Worm (Caenorhabditis elegans) whole organism, L4 larva: Measurements from ENCODE around the gene C03F11.4.
A peak's percentile ranks its signal among the peaks of the same experiment; 100 is the strongest.

Source experiments
- F26F4.8 ChIP-seq: fragments of 200-800 bp; sonication (Bioruptor generic); conservative IDR thresholded peaks from 2 replicates; pipeline ENCODE4 v1.3.6; 2022; ENCODE audit warnings: missing genetic modification characterization, missing compliant biosample characterization
- R02D3.7 ChIP-seq: fragments of 150-350 bp; sonication (generic microtip); optimal IDR thresholded peaks from 3 replicates; lab custom pipeline; 2014; ENCODE audit warnings: missing biosample characterization, missing genetic modification characterization
- T20F7.1 ChIP-seq: fragments of 200-800 bp; sonication (Bioruptor generic); optimal IDR thresholded peaks from 2 replicates; lab custom pipeline; 2018; ENCODE audit warnings: mild to moderate bottlenecking, missing genetic modification characterization, missing compliant biosample characterization
- T26A8.4 ChIP-seq: fragments of 200-800 bp; sonication (Bioruptor generic); IDR thresholded peaks from 2 replicates; pipeline ENCODE4 v1.3.6; 2022; ENCODE audit warnings: missing genetic modification characterization, missing compliant biosample characterization
- Y105C5A.15 ChIP-seq: fragments of 200-800 bp; sonication (Bioruptor generic); IDR thresholded peaks from 2 replicates; pipeline ENCODE4 v1.3.6; 2022; ENCODE audit warnings: missing genetic modification characterization, missing compliant biosample characterization
- Y48G9A.11 ChIP-seq: fragments of 200-800 bp; sonication (Bioruptor generic); IDR thresholded peaks from 2 replicates; pipeline ENCODE4 v1.3.6; 2022; ENCODE audit warnings: missing genetic modification reagents, missing genetic modification characterization, missing compliant biosample characterization
- Y5F2A.4 ChIP-seq: fragments of 200-800 bp; sonication (Bioruptor generic); optimal IDR thresholded peaks from 2 replicates; lab custom pipeline; 2018; ENCODE audit warnings: mild to moderate bottlenecking, missing genetic modification characterization, missing compliant biosample characterization
- aha-1 ChIP-seq: fragments of 150-350 bp; peaks from one replicate; lab custom pipeline; 2014; ENCODE audit warnings: missing biosample characterization, missing genetic modification characterization
- aly-2 ChIP-seq: sonication (generic microtip); optimal IDR thresholded peaks from 2 replicates; lab custom pipeline; 2018; ENCODE audit warnings: missing biosample characterization, missing genetic modification characterization
- attf-4 ChIP-seq: sonication (generic microtip); optimal IDR thresholded peaks from 3 replicates; lab custom pipeline; 2017; ENCODE audit warnings: missing biosample characterization, missing genetic modification characterization
- ceh-28 ChIP-seq: fragments of 150-350 bp; optimal IDR thresholded peaks from 2 replicates; lab custom pipeline; 2014; ENCODE audit warnings: missing biosample characterization, missing genetic modification reagents, missing genetic modification characterization
- ceh-32 ChIP-seq: sonication (generic microtip); optimal IDR thresholded peaks from 2 replicates; lab custom pipeline; 2016; ENCODE audit warnings: mild to moderate bottlenecking, missing genetic modification characterization, missing compliant biosample characterization; ENCODE audit not compliant: poor library complexity
- cey-2 ChIP-seq: sonication (generic microtip); optimal IDR thresholded peaks from 3 replicates; lab custom pipeline; 2017; ENCODE audit warnings: missing genetic modification characterization, mild to moderate bottlenecking, missing compliant biosample characterization, antibody characterized with exemption, borderline replicate concordance; ENCODE audit not compliant: insufficient read depth
- daf-16 ChIP-seq, 3 experiments: sonication (generic microtip); optimal IDR thresholded peaks; 2 replicates each; lab custom pipeline; 2016 to 2017; ENCODE audit warnings: missing genetic modification characterization in 3 of 3, missing genetic modification reagents in 3 of 3, mild to moderate bottlenecking in 2 of 3, missing compliant biosample characterization in 2 of 3, missing biosample characterization in 1 of 3, moderate library complexity in 1 of 3
- daf-19 ChIP-seq: fragments of 200-800 bp; sonication (Bioruptor generic); conservative IDR thresholded peaks from 2 replicates; pipeline ENCODE4 v1.3.6; 2022; ENCODE audit warnings: missing genetic modification characterization, missing compliant biosample characterization
- daf-8 ChIP-seq: fragments of 200-800 bp; sonication (Bioruptor generic); IDR thresholded peaks from 2 replicates; pipeline ENCODE4 v1.3.6; 2022; ENCODE audit warnings: missing genetic modification characterization, missing compliant biosample characterization
- dmd-6 ChIP-seq: fragments of 200-800 bp; sonication (Bioruptor generic); IDR thresholded peaks from 2 replicates; pipeline ENCODE4 v1.3.6; 2022; ENCODE audit warnings: missing genetic modification reagents, missing genetic modification characterization, missing compliant biosample characterization
- egl-27 ChIP-seq: sonication (generic microtip); optimal IDR thresholded peaks from 3 replicates; lab custom pipeline; 2017; ENCODE audit warnings: missing biosample characterization, missing genetic modification reagents, missing genetic modification characterization
- egl-43 ChIP-seq: fragments of 200-800 bp; sonication (Bioruptor generic); IDR thresholded peaks from 2 replicates; pipeline ENCODE4 v1.3.6; 2022; ENCODE audit warnings: missing genetic modification reagents, missing genetic modification characterization, missing compliant biosample characterization
- fkh-10 ChIP-seq: fragments of 150-350 bp; optimal IDR thresholded peaks from 2 replicates; lab custom pipeline; 2014; ENCODE audit warnings: missing biosample characterization, missing genetic modification reagents, missing genetic modification characterization
- hif-1 ChIP-seq, 2 experiments: sonication (generic microtip); optimal IDR thresholded peaks; 2 replicates each; lab custom pipeline; 2016 to 2017; ENCODE audit warnings: missing compliant biosample characterization in 2 of 2, missing genetic modification characterization in 2 of 2, missing genetic modification reagents in 2 of 2, missing genotype in 2 of 2, mild to moderate bottlenecking in 1 of 2
- hlh-11 ChIP-seq: fragments of 200-800 bp; sonication (Bioruptor generic); optimal IDR thresholded peaks from 2 replicates; lab custom pipeline; 2018; ENCODE audit warnings: mild to moderate bottlenecking, missing genetic modification characterization, missing compliant biosample characterization
- hlh-30 ChIP-seq: sonication (generic microtip); optimal IDR thresholded peaks from 2 replicates; lab custom pipeline; 2017; ENCODE audit warnings: antibody characterized with exemption, mild to moderate bottlenecking, missing genetic modification characterization, missing compliant biosample characterization; ENCODE audit not compliant: insufficient read depth
- hmg-1.1 ChIP-seq: fragments of 200-800 bp; sonication (Bioruptor generic); IDR thresholded peaks from 2 replicates; pipeline ENCODE4 v1.3.6; 2022; ENCODE audit warnings: missing genetic modification reagents, missing genetic modification characterization, missing compliant biosample characterization
- lim-7 ChIP-seq: fragments of 200-800 bp; sonication (Bioruptor generic); IDR thresholded peaks from 2 replicates; pipeline ENCODE4 v1.3.6; 2022; ENCODE audit warnings: missing genetic modification characterization, missing compliant biosample characterization
- lin-1 ChIP-seq: fragments of 200-800 bp; sonication (Bioruptor generic); IDR thresholded peaks from 2 replicates; pipeline ENCODE4 v1.3.6; 2022; ENCODE audit warnings: missing genetic modification reagents, missing genetic modification characterization, missing compliant biosample characterization
- lin-13 ChIP-seq: fragments of 150-350 bp; optimal IDR thresholded peaks from 2 replicates; lab custom pipeline; 2014; ENCODE audit warnings: missing biosample characterization, missing genetic modification reagents, missing genetic modification characterization
- lin-15B ChIP-seq: fragments of 150-350 bp; sonication (generic microtip); optimal IDR thresholded peaks from 3 replicates; lab custom pipeline; 2014; ENCODE audit warnings: missing biosample characterization, missing genetic modification characterization
- lir-3 ChIP-seq: sonication (generic microtip); optimal IDR thresholded peaks from 2 replicates; lab custom pipeline; 2016; ENCODE audit warnings: mild to moderate bottlenecking, missing genetic modification characterization, missing compliant biosample characterization
- mdt-29 ChIP-seq: fragments of 200-800 bp; sonication (Bioruptor generic); IDR thresholded peaks from 2 replicates; pipeline ENCODE4 v1.3.6; 2022; ENCODE audit warnings: missing genetic modification reagents, missing genetic modification characterization, missing compliant biosample characterization
- mes-2 ChIP-seq: sonication (generic microtip); optimal IDR thresholded peaks from 2 replicates; lab custom pipeline; 2016; ENCODE audit warnings: missing genotype, mild to moderate bottlenecking, missing genetic modification characterization, missing compliant biosample characterization; ENCODE audit not compliant: poor library complexity, severe bottlenecking
- mxl-3 ChIP-seq: fragments of 200-800 bp; sonication (Bioruptor generic); optimal IDR thresholded peaks from 2 replicates; lab custom pipeline; 2018; ENCODE audit warnings: mild to moderate bottlenecking, missing genetic modification characterization, missing compliant biosample characterization
- nhr-102 ChIP-seq: sonication (generic microtip); optimal IDR thresholded peaks from 2 replicates; lab custom pipeline; 2016; ENCODE audit warnings: mild to moderate bottlenecking, missing genetic modification characterization, moderate library complexity, missing compliant biosample characterization
- nhr-28 ChIP-seq: fragments of 150-350 bp; optimal IDR thresholded peaks from 2 replicates; lab custom pipeline; 2014; ENCODE audit warnings: missing biosample characterization, missing genetic modification characterization
- nhr-42 ChIP-seq: fragments of 200-800 bp; sonication (Bioruptor generic); IDR thresholded peaks from 2 replicates; pipeline ENCODE4 v1.3.6; 2022; ENCODE audit warnings: missing genetic modification characterization, missing compliant biosample characterization
- nhr-6 ChIP-seq: fragments of 150-350 bp; optimal IDR thresholded peaks from 2 replicates; lab custom pipeline; 2014; ENCODE audit warnings: missing biosample characterization, missing genetic modification characterization
- pha-4 ChIP-seq, 2 experiments: fragments of 150-350 bp in 1 of 2; fragments of 200-800 bp in 1 of 2; sonication (Bioruptor generic) in 1 of 2; IDR thresholded peaks in 1 of 2; optimal IDR thresholded peaks in 1 of 2; 2 replicates each; pipeline versions ENCODE4 v1.3.6 to Lab custom; 2014 to 2022; ENCODE audit warnings: missing genetic modification characterization in 2 of 2, missing genetic modification reagents in 2 of 2, missing biosample characterization in 1 of 2, missing compliant biosample characterization in 1 of 2
- set-16 ChIP-seq: fragments of 200-800 bp; sonication (Bioruptor generic); IDR thresholded peaks from 2 replicates; pipeline ENCODE4 v1.3.6; 2022; ENCODE audit warnings: missing genetic modification reagents, missing genetic modification characterization, missing compliant biosample characterization
- skn-1 ChIP-seq: fragments of 150-350 bp; optimal IDR thresholded peaks from 2 replicates; lab custom pipeline; 2014; ENCODE audit warnings: missing biosample characterization, missing genetic modification characterization
- snpc-1.2 ChIP-seq: fragments of 200-800 bp; sonication (Bioruptor generic); IDR thresholded peaks from 2 replicates; pipeline ENCODE4 v1.3.6; 2022; ENCODE audit warnings: missing genetic modification reagents, missing genetic modification characterization, missing compliant biosample characterization
- snpc-4 ChIP-seq: fragments of 150-350 bp; optimal IDR thresholded peaks from 2 replicates; lab custom pipeline; 2014; ENCODE audit warnings: missing biosample characterization, missing genetic modification characterization
- tra-1 ChIP-seq: fragments of 200-800 bp; sonication (Bioruptor generic); IDR thresholded peaks from 2 replicates; pipeline ENCODE4 v1.3.6; 2022; ENCODE audit warnings: missing genetic modification reagents, missing genetic modification characterization, missing compliant biosample characterization
- unc-130 ChIP-seq: sonication (generic microtip); optimal IDR thresholded peaks from 2 replicates; lab custom pipeline; 2016; ENCODE audit warnings: missing genetic modification reagents, missing genetic modification characterization, missing compliant biosample characterization
- unc-39 ChIP-seq: sonication (generic microtip); optimal IDR thresholded peaks from 2 replicates; lab custom pipeline; 2017; ENCODE audit warnings: missing biosample characterization, missing genetic modification characterization
- unc-62 ChIP-seq, 3 experiments: fragments of 150-350 bp in 1 of 3; sonication (generic microtip); optimal IDR thresholded peaks in 2 of 3; peaks in 1 of 3; 1 replicate in 1 of 3; 2 replicates in 2 of 3; lab custom pipeline; 2014 to 2017; ENCODE audit warnings: missing biosample characterization in 3 of 3, missing genetic modification characterization in 3 of 3, missing genetic modification reagents in 3 of 3, missing genotype in 1 of 3
- zfp-2 ChIP-seq: sonication (generic microtip); optimal IDR thresholded peaks from 2 replicates; lab custom pipeline; 2016; ENCODE audit warnings: mild to moderate bottlenecking, missing genetic modification characterization, missing compliant biosample characterization
- zip-11 ChIP-seq: fragments of 200-800 bp; sonication (Bioruptor generic); IDR thresholded peaks from 2 replicates; pipeline ENCODE4 v1.3.6; 2022; ENCODE audit warnings: missing genetic modification characterization, missing compliant biosample characterization
- ztf-11 ChIP-seq: fragments of 150-350 bp; optimal IDR thresholded peaks from 2 replicates; lab custom pipeline; 2014; ENCODE audit warnings: missing biosample characterization, missing genetic modification characterization
- ztf-7 ChIP-seq: fragments of 150-350 bp; optimal IDR thresholded peaks from 2 replicates; lab custom pipeline; 2014; ENCODE audit warnings: missing biosample characterization, missing genetic modification characterization

C03F11.4 gene

ce11 chrX:5407271-5407670 lies 1.0 kb upstream of the C03F11.4 start (continued):
- TF ChIP-seq hif-1 (tag; optimal IDR thresholded peaks at IDR 0.05; lab: Kevin White, UChicago), result no peak
- peak; percentile 27; the same call in 1 of the 2 replicates for TF ChIP-seq dmd-6 (GFP tag; lab: Robert Waterston, UW)
- no peak for TF ChIP-seq hlh-11 (tag; lab: Kevin White, UChicago)
- TF ChIP-seq daf-8 (GFP tag; lab: Robert Waterston, UW), result no peak
- TF ChIP-seq cey-2, result no peak
- TF ChIP-seq T26A8.4 (GFP tag; lab: Robert Waterston, UW), result 0 out of 2 replicates have a peak, but pooled peaks have one; percentile 74
- TF ChIP-seq nhr-102 (tag; lab: Kevin White, UChicago), result no peak
- TF ChIP-seq egl-43 (GFP tag; lab: Robert Waterston, UW), result peak; percentile 84
- peak; percentile 33; the same call in 1 of the 2 replicates for TF ChIP-seq Y48G9A.11 (GFP tag; lab: Robert Waterston, UW)
- peak; percentile 9 for TF ChIP-seq Y5F2A.4
- 0 out of 2 replicates have a peak, but pooled peaks have one; percentile 30 for TF ChIP-seq lin-1 (GFP tag; lab: Robert Waterston, UW)
- peak; percentile 14 for TF ChIP-seq unc-130
- no peak for TF ChIP-seq ceh-28 (tag; lab: Kevin White, UChicago)
- TF ChIP-seq snpc-4 (tag; lab: Kevin White, UChicago), result no peak
- TF ChIP-seq nhr-6 (tag; lab: Kevin White, UChicago), result no peak
- no peak for TF ChIP-seq skn-1 (tag; lab: Kevin White, UChicago)
- no peak for TF ChIP-seq daf-19
- no peak for TF ChIP-seq mdt-29 (GFP tag; lab: Robert Waterston, UW)
- no peak for TF ChIP-seq ceh-32 (tag; lab: Kevin White, UChicago)
- TF ChIP-seq lir-3 (tag; lab: Kevin White, UChicago), result no peak
- peak; percentile 88 for TF ChIP-seq snpc-1.2
- TF ChIP-seq hlh-30 (tag; lab: Kevin White, UChicago), result no peak
- TF ChIP-seq tra-1 (GFP tag; lab: Robert Waterston, UW), result peak; percentile 69; the same call in 1 of the 2 replicates
- TF ChIP-seq Y105C5A.15 (GFP tag; lab: Robert Waterston, UW), result no peak; the same call in 1 of the 2 replicates
- no peak for TF ChIP-seq lin-15B (tag; lab: Kevin White, UChicago)
- no peak for TF ChIP-seq unc-62 (GFP tag; optimal IDR thresholded peaks at IDR 0.05 in 1 of 2; lab: Kevin White, UChicago)
- TF ChIP-seq unc-62 (tag; optimal IDR thresholded peaks at IDR 0.05; lab: Kevin White, UChicago), result no peak
- TF ChIP-seq zip-11 (GFP tag; lab: Robert Waterston, UW), result no peak
- TF ChIP-seq ztf-7 (tag; lab: Kevin White, UChicago), result no peak
- no peak for TF ChIP-seq ztf-11 (tag; lab: Kevin White, UChicago)
- TF ChIP-seq F26F4.8 (GFP tag; lab: Robert Waterston, UW), result 0 out of 2 replicates have a peak, but pooled peaks have one; percentile 52
- TF ChIP-seq T20F7.1 (GFP tag; lab: Kevin White, UChicago), result no peak
- TF ChIP-seq aha-1 (tag; lab: Kevin White, UChicago), result no peak
- no peak for TF ChIP-seq lin-13
- TF ChIP-seq fkh-10 (GFP tag; lab: Kevin White, UChicago), result no peak
- no peak for TF ChIP-seq zfp-2
- TF ChIP-seq nhr-28 (tag; lab: Kevin White, UChicago), result no peak
- TF ChIP-seq mxl-3, result no peak
- TF ChIP-seq R02D3.7 (tag; lab: Kevin White, UChicago), result no peak
- peak; percentile 82 for TF ChIP-seq lim-7 (GFP tag; lab: Robert Waterston, UW)
- no peak for TF ChIP-seq set-16 (GFP tag; lab: Robert Waterston, UW)
- no peak for TF ChIP-seq unc-39 (tag; lab: Kevin White, UChicago)
- no peak for TF ChIP-seq aly-2 (tag; lab: Kevin White, UChicago)
- TF ChIP-seq attf-4, result no peak
- peak; percentile 56 for TF ChIP-seq hmg-1.1 (GFP tag; lab: Robert Waterston, UW)
- no peak for TF ChIP-seq egl-27 (tag; lab: Kevin White, UChicago)
- TF ChIP-seq mes-2 (tag; lab: Kevin White, UChicago), result peak; percentile 63
- TF ChIP-seq pha-4 (GFP tag; IDR thresholded peaks at IDR 0.05; lab: Robert Waterston, UW), result no peak; the same call in 1 of the 2 replicates
- TF ChIP-seq pha-4 (tag; optimal IDR thresholded peaks at IDR 0.05; lab: Kevin White, UChicago), result no peak
- peak in 1 of 2 experiments; percentile 50 for TF ChIP-seq daf-16 (GFP tag; optimal IDR thresholded peaks at IDR 0.05; lab: Kevin White, UChicago)
- peak; percentile 25 for TF ChIP-seq daf-16 (tag; optimal IDR thresholded peaks at IDR 0.05; lab: Kevin White, UChicago)
- 0 out of 2 replicates have a peak, but pooled peaks have one; percentile 27 for TF ChIP-seq nhr-42 (GFP tag; lab: Robert Waterston, UW)
